Fruit fly (Drosophila melanogaster): ENCODE results near the gene CG7886.

- TF ChIP-seq CG12605 (GFP tag; IDR thresholded peaks at IDR 0.05) (no peak), CG4496 (GFP tag; IDR thresholded peaks at IDR 0.05) (peak; percentile 57; the same call in 2 of the 3 replicates), gl (tag; optimal IDR thresholded peaks at IDR 0.05) (no peak), CG17806 (tag; optimal IDR thresholded peaks at IDR 0.05) (peak; percentile 71), EcR (GFP tag; optimal IDR thresholded peaks at IDR 0.05) (no peak)
Measured at dm6 chr3R:14590753-14591535, 51.4 kb downstream of the CG7886 start.

All from whole organism, pupa.